Worm (Caenorhabditis elegans) whole organism, midembryonic: ENCODE measurements around the gene nse-4.

Experiments used
- cog-1 ChIP-seq: sonication (generic microtip); optimal IDR thresholded peaks from 2 replicates; lab custom pipeline; 2016; ENCODE audit warnings: missing genetic modification characterization, missing compliant biosample characterization
- flt-1 ChIP-seq: fragments of 200-800 bp; sonication (Bioruptor generic); IDR thresholded peaks from 2 replicates; pipeline ENCODE4 v1.3.6; 2022; ENCODE audit warnings: missing genetic modification characterization, missing compliant biosample characterization
- med-1 ChIP-seq: sonication (generic microtip); optimal IDR thresholded peaks from 2 replicates; lab custom pipeline; 2017; ENCODE audit warnings: missing genetic modification characterization, mild to moderate bottlenecking, missing compliant biosample characterization, antibody characterized with exemption, missing genetic modification reagents; ENCODE audit not compliant: insufficient read depth
- ref-1 ChIP-seq: fragments of 200-800 bp; sonication (Bioruptor generic); conservative IDR thresholded peaks from 2 replicates; pipeline ENCODE4 v1.3.6; 2022; ENCODE audit warnings: missing genetic modification reagents, missing genetic modification characterization, missing compliant biosample characterization
- tab-1 ChIP-seq: fragments of 200-800 bp; sonication (Bioruptor generic); IDR thresholded peaks from 2 replicates; pipeline ENCODE4 v1.3.6; 2022; ENCODE audit warnings: missing genetic modification characterization, missing compliant biosample characterization

DNA sequence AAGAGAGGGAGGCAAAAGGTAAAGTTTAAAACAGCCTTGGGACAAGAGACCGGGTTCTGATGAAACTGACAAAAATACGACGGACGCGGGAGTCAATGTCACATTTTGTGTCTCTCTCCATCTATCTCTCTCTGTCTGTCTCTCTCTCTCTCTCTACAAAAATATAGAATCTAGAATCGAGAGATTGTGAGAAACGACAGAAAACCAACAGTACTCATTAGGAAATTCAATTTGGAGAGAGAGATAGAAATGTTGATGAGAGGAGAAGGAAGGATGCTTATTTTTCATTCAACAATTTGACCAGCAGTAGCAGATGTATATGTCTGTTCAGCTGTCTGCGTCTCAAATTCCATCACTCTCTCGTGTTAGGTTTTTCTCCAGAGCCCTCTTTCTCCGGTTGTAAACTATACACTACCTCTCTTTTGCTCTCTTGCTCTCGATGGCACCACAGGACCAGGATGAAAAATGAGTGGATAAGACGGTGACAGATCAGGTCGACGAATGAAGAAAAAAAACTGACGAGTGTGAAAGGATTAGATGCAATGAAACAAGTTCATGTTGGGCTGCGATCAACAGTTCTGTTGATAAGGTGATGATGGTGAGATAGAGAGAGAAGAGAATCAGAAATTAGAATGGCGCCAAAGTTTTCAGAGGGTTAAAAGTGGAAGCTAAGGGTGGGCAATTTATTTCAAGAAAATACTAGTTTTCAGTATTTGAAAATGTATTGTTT, 9.1 kb downstream of the nse-4 start:
- TF ChIP-seq tab-1 (no peak), cog-1 (tag; lab: Kevin White, UChicago) (no peak), ref-1 (GFP tag; lab: Robert Waterston, UW) (no peak), flt-1 (no peak), med-1 (GFP tag; lab: Kevin White, UChicago) (no peak)
